Worm (Caenorhabditis elegans) whole organism, L3 larva: ENCODE results near the gene rad-50.
A peak's percentile ranks its signal among the peaks of the same experiment; 100 is the strongest.

Experiments used
- R02D3.7 ChIP-seq: fragments of 150-350 bp; optimal IDR thresholded peaks from 2 replicates; lab custom pipeline; 2014; ENCODE audit warnings: missing biosample characterization, missing genetic modification characterization
- aly-2 ChIP-seq: fragments of 150-350 bp; optimal IDR thresholded peaks from 2 replicates; lab custom pipeline; 2014; ENCODE audit warnings: missing biosample characterization, missing genetic modification characterization
- ama-1 ChIP-seq: fragments of 150-350 bp; optimal IDR thresholded peaks from 2 replicates; lab custom pipeline; 2018
- ceh-28 ChIP-seq: fragments of 150-350 bp; optimal IDR thresholded peaks from 2 replicates; lab custom pipeline; 2014; ENCODE audit warnings: missing biosample characterization, missing genetic modification reagents, missing genetic modification characterization
- ceh-82 ChIP-seq: fragments of 150-350 bp; optimal IDR thresholded peaks from 2 replicates; lab custom pipeline; 2014; ENCODE audit warnings: missing biosample characterization, missing genetic modification characterization
- ceh-9 ChIP-seq: sonication (generic microtip); optimal IDR thresholded peaks from 2 replicates; lab custom pipeline; 2018; ENCODE audit warnings: missing biosample characterization, missing genetic modification characterization
- elt-1 ChIP-seq: fragments of 150-350 bp; optimal IDR thresholded peaks from 2 replicates; lab custom pipeline; 2014; ENCODE audit warnings: missing biosample characterization, missing genetic modification characterization
- elt-2 ChIP-seq: sonication (generic microtip); optimal IDR thresholded peaks from 2 replicates; lab custom pipeline; 2016; ENCODE audit warnings: missing genetic modification reagents, mild to moderate bottlenecking, missing genetic modification characterization, missing compliant biosample characterization
- elt-3 ChIP-seq, 3 experiments: fragments of 150-350 bp in 1 of 3; sonication (generic microtip) in 2 of 3; optimal IDR thresholded peaks; 2 replicates in 2 of 3; 4 replicates in 1 of 3; lab custom pipeline; 2014 to 2017; ENCODE audit warnings: missing biosample characterization in 3 of 3, missing genetic modification characterization in 3 of 3
- eor-1 ChIP-seq, 2 experiments: fragments of 150-350 bp; optimal IDR thresholded peaks; 2 replicates each; lab custom pipeline; 2014 to 2018; ENCODE audit warnings: missing biosample characterization in 2 of 2, missing genetic modification characterization in 2 of 2
- hmg-11 ChIP-seq: sonication (generic microtip); optimal IDR thresholded peaks from 2 replicates; lab custom pipeline; 2016; ENCODE audit warnings: missing genetic modification characterization, missing compliant biosample characterization
- jun-1 ChIP-seq: fragments of 150-350 bp; optimal IDR thresholded peaks from 2 replicates; lab custom pipeline; 2014; ENCODE audit warnings: missing biosample characterization, missing genetic modification reagents, missing genetic modification characterization
- lin-39 ChIP-seq: fragments of 150-350 bp; optimal IDR thresholded peaks from 2 replicates; lab custom pipeline; 2018; ENCODE audit warnings: missing biosample characterization, missing genetic modification reagents, missing genetic modification characterization
- mml-1 ChIP-seq: fragments of 150-350 bp; sonication (generic microtip); optimal IDR thresholded peaks from 3 replicates; lab custom pipeline; 2014; ENCODE audit warnings: missing biosample characterization, missing genetic modification characterization
- nhr-12 ChIP-seq: fragments of 150-350 bp; optimal IDR thresholded peaks from 2 replicates; lab custom pipeline; 2014; ENCODE audit warnings: missing biosample characterization, missing genetic modification characterization
- nhr-23 ChIP-seq: fragments of 150-350 bp; optimal IDR thresholded peaks from 2 replicates; lab custom pipeline; 2014; ENCODE audit warnings: missing biosample characterization, missing genetic modification reagents, missing genetic modification characterization
- nhr-237 ChIP-seq: fragments of 150-350 bp; optimal IDR thresholded peaks from 2 replicates; lab custom pipeline; 2014; ENCODE audit warnings: missing biosample characterization, missing genetic modification characterization
- nhr-25 ChIP-seq: sonication (generic microtip); optimal IDR thresholded peaks from 2 replicates; lab custom pipeline; 2017; ENCODE audit warnings: missing biosample characterization, missing genetic modification characterization
- nhr-28 ChIP-seq: fragments of 150-350 bp; optimal IDR thresholded peaks from 2 replicates; lab custom pipeline; 2014; ENCODE audit warnings: missing biosample characterization, missing genetic modification characterization
- nhr-43 ChIP-seq: sonication (generic microtip); optimal IDR thresholded peaks from 2 replicates; lab custom pipeline; 2016; ENCODE audit warnings: mild to moderate bottlenecking, missing genetic modification characterization, missing compliant biosample characterization; ENCODE audit not compliant: poor library complexity, severe bottlenecking
- nhr-67 ChIP-seq: fragments of 150-350 bp; optimal IDR thresholded peaks from 2 replicates; lab custom pipeline; 2014; ENCODE audit warnings: missing biosample characterization, missing genetic modification characterization
- nhr-76 ChIP-seq: fragments of 150-350 bp; sonication (generic microtip); optimal IDR thresholded peaks from 5 replicates; lab custom pipeline; 2014; ENCODE audit warnings: missing biosample characterization, missing genetic modification characterization
- nhr-77 ChIP-seq: fragments of 150-350 bp; optimal IDR thresholded peaks from 2 replicates; lab custom pipeline; 2014; ENCODE audit warnings: missing biosample characterization, missing genetic modification characterization
- pha-4 ChIP-seq: fragments of 150-350 bp; optimal IDR thresholded peaks from 2 replicates; lab custom pipeline; 2014; ENCODE audit warnings: missing biosample characterization, missing genetic modification reagents, missing genetic modification characterization
- pqm-1 ChIP-seq: fragments of 150-350 bp; optimal IDR thresholded peaks from 2 replicates; lab custom pipeline; 2017; ENCODE audit warnings: missing biosample characterization, missing genetic modification characterization, inconsistent platforms
- snpc-4 ChIP-seq: fragments of 150-350 bp; optimal IDR thresholded peaks from 2 replicates; lab custom pipeline; 2014; ENCODE audit warnings: missing biosample characterization, missing genetic modification characterization
- tbx-2 ChIP-seq: sonication (generic microtip); optimal IDR thresholded peaks from 2 replicates; lab custom pipeline; 2016; ENCODE audit warnings: mild to moderate bottlenecking, missing genetic modification characterization, missing compliant biosample characterization
- unc-39 ChIP-seq: sonication (generic microtip); optimal IDR thresholded peaks from 4 replicates; lab custom pipeline; 2017; ENCODE audit warnings: missing biosample characterization, missing genetic modification characterization
- unc-62 ChIP-seq: fragments of 150-350 bp; sonication (generic microtip); optimal IDR thresholded peaks from 4 replicates; lab custom pipeline; 2014; ENCODE audit warnings: missing biosample characterization, missing genetic modification reagents, missing genetic modification characterization
- zag-1 ChIP-seq: fragments of 150-350 bp; optimal IDR thresholded peaks from 2 replicates; lab custom pipeline; 2014; ENCODE audit warnings: missing biosample characterization, missing genetic modification characterization
- ztf-11 ChIP-seq: fragments of 150-350 bp; optimal IDR thresholded peaks from 2 replicates; lab custom pipeline; 2014; ENCODE audit warnings: missing biosample characterization, missing genetic modification characterization

rad-50 gene

ce11 chrV:12244980-12245742, at the start of gene rad-50, which contains the start of the genes T04H1.13 and slfl-5:
rad-50 (plus strand) TSS chrV:12245646.
T04H1.13 (minus strand) TSS chrV:12245030.
slfl-5 (minus strand) TSS chrV:12245044.
- TF ChIP-seq nhr-237 (tag; lab: Kevin White, UChicago) (no peak), ceh-9 (tag; lab: Kevin White, UChicago) (no peak), elt-2 (tag; lab: Kevin White, UChicago) (no peak), pha-4 (tag; lab: Kevin White, UChicago) (peak; percentile 96), nhr-23 (peak; percentile 20), ztf-11 (no peak), snpc-4 (tag; lab: Kevin White, UChicago) (peak; percentile 9)

- TF ChIP-seq unc-62: no peak
- no peak for TF ChIP-seq R02D3.7 (tag; lab: Kevin White, UChicago)
- TF ChIP-seq pha-4 (tag; lab: Kevin White, UChicago): peak; percentile 43
Observed at ce11 chrV:12195845-12196244, 49.6 kb upstream of the rad-50 start, which contains the start of gene ZK836.3. ZK836.3 (minus strand) TSS chrV:12195945.

- TF ChIP-seq ama-1 (lab: Kevin White, UChicago) (no peak), pha-4 (tag; lab: Kevin White, UChicago) (peak; percentile 89)
- TF ChIP-seq, all 47 proteins: peak for 1
Observed at ce11 chrV:12196659-12197058, 48.8 kb upstream of the rad-50 start.

- TF ChIP-seq pqm-1 (tag; lab: Kevin White, UChicago) (no peak), nhr-12 (tag; lab: Kevin White, UChicago) (no peak), hmg-11 (no peak), unc-39 (tag; lab: Kevin White, UChicago) (no peak), ztf-11 (no peak), aly-2 (tag; lab: Kevin White, UChicago) (no peak), unc-62 (no peak), R02D3.7 (tag; lab: Kevin White, UChicago) (no peak), nhr-237 (tag; lab: Kevin White, UChicago) (no peak), jun-1 (no peak), nhr-67 (tag; lab: Kevin White, UChicago) (no peak), tbx-2 (tag; lab: Kevin White, UChicago) (no peak)
Observed at ce11 chrV:12197748-12198147, 47.7 kb upstream of the rad-50 start.

ce11 chrV:12198545-12198944, 46.9 kb upstream of the rad-50 start, which contains the start of gene lon-3:
lon-3 (minus strand) TSS chrV:12198645.
- TF ChIP-seq elt-3 (tag; optimal IDR thresholded peaks at IDR 0.05; lab: Kevin White, UChicago) (no peak), zag-1 (no peak), nhr-76 (no peak), unc-39 (tag; lab: Kevin White, UChicago) (no peak), eor-1 (tag; optimal IDR thresholded peaks at IDR 0.05; lab: Kevin White, UChicago) (no peak), mml-1 (tag; lab: Kevin White, UChicago) (no peak), ceh-82 (tag; lab: Kevin White, UChicago) (no peak), nhr-25 (no peak)

ce11 chrV:12199474-12199873, 46.0 kb upstream of the rad-50 start:
- peak; percentile 77 for TF ChIP-seq nhr-23
- no peak for TF ChIP-seq ceh-9 (tag; lab: Kevin White, UChicago)
- TF ChIP-seq nhr-67 (tag; lab: Kevin White, UChicago): no peak
- TF ChIP-seq nhr-25: peak; percentile 16
- no peak for TF ChIP-seq elt-2 (tag; lab: Kevin White, UChicago)
- no peak for TF ChIP-seq hmg-11
- TF ChIP-seq nhr-43 (tag; lab: Kevin White, UChicago): peak; percentile 82
- TF ChIP-seq nhr-28: no peak
- TF ChIP-seq ama-1 (lab: Kevin White, UChicago): no peak
- no peak for TF ChIP-seq elt-1 (tag; lab: Kevin White, UChicago)
- TF ChIP-seq ztf-11: no peak
- no peak for TF ChIP-seq unc-39 (tag; lab: Kevin White, UChicago)
- no peak for TF ChIP-seq tbx-2 (tag; lab: Kevin White, UChicago)
- TF ChIP-seq elt-3 (tag; optimal IDR thresholded peaks at IDR 0.05; lab: Kevin White, UChicago): peak in 1 of 3 experiments; percentile 55

- TF ChIP-seq hmg-11 (no peak), ceh-28 (tag; lab: Kevin White, UChicago) (no peak), elt-2 (tag; lab: Kevin White, UChicago) (peak; percentile 44), lin-39 (no peak), nhr-77 (tag; lab: Kevin White, UChicago) (no peak)
Observed at ce11 chrV:12208678-12209077, 36.8 kb upstream of the rad-50 start.
